Worm (Caenorhabditis elegans) whole organism, L1 larva: ENCODE results near the gene C12D5.3.

Source experiments
- C34B4.2 ChIP-seq: sonication (generic microtip); optimal IDR thresholded peaks from 2 replicates; lab custom pipeline; 2017; ENCODE audit warnings: mild to moderate bottlenecking, missing genetic modification characterization, missing compliant biosample characterization
- Y116A8C.19 ChIP-seq: sonication (generic microtip); optimal IDR thresholded peaks from 2 replicates; lab custom pipeline; 2016; ENCODE audit warnings: missing compliant biosample characterization, missing genetic modification characterization, borderline replicate concordance
- aha-1 ChIP-seq: fragments of 150-350 bp; optimal IDR thresholded peaks from 2 replicates; lab custom pipeline; 2014; ENCODE audit warnings: missing biosample characterization, missing genetic modification characterization
- blmp-1 ChIP-seq: fragments of 150-350 bp; optimal IDR thresholded peaks from 2 replicates; lab custom pipeline; 2014; ENCODE audit warnings: missing biosample characterization, missing genetic modification characterization
- ceh-8 ChIP-seq: fragments of 200-800 bp; sonication (Bioruptor generic); optimal IDR thresholded peaks from 2 replicates; lab custom pipeline; 2018; ENCODE audit warnings: mild to moderate bottlenecking, missing genetic modification characterization, moderate library complexity, missing compliant biosample characterization
- ces-1 ChIP-seq: fragments of 150-350 bp; optimal IDR thresholded peaks from 2 replicates; lab custom pipeline; 2014; ENCODE audit warnings: missing biosample characterization, missing genetic modification reagents, missing genetic modification characterization
- egl-13 ChIP-seq: sonication (generic microtip); optimal IDR thresholded peaks from 2 replicates; lab custom pipeline; 2016; ENCODE audit warnings: missing genotype, missing genetic modification reagents, missing genetic modification characterization, missing compliant biosample characterization
- egl-27 ChIP-seq, 2 experiments: fragments of 150-350 bp in 1 of 2; sonication (generic microtip); optimal IDR thresholded peaks; 3 replicates each; lab custom pipeline; 2017 to 2018; ENCODE audit warnings: missing biosample characterization in 2 of 2, missing genetic modification characterization in 2 of 2, missing genetic modification reagents in 2 of 2
- elt-2 ChIP-seq: sonication (generic microtip); optimal IDR thresholded peaks from 2 replicates; lab custom pipeline; 2016; ENCODE audit warnings: missing genetic modification characterization, mild to moderate bottlenecking, inconsistent platforms, missing compliant biosample characterization, missing genetic modification reagents
- ets-5 ChIP-seq: fragments of 200-800 bp; sonication (Bioruptor generic); IDR thresholded peaks from 2 replicates; pipeline ENCODE4 v1.3.6; 2022; ENCODE audit warnings: missing genetic modification characterization, missing compliant biosample characterization
- fkh-10 ChIP-seq: sonication (generic microtip); optimal IDR thresholded peaks from 2 replicates; lab custom pipeline; 2017; ENCODE audit warnings: missing biosample characterization, missing genetic modification reagents, missing genetic modification characterization
- fos-1 ChIP-seq: fragments of 150-350 bp; optimal IDR thresholded peaks from 2 replicates; lab custom pipeline; 2014; ENCODE audit warnings: missing biosample characterization, missing genetic modification characterization
- hpl-2 ChIP-seq: fragments of 150-350 bp; optimal IDR thresholded peaks from 2 replicates; lab custom pipeline; 2014; ENCODE audit warnings: missing biosample characterization, missing genetic modification reagents, missing genetic modification characterization
- irx-1 ChIP-seq: sonication (generic microtip); optimal IDR thresholded peaks from 2 replicates; lab custom pipeline; 2016; ENCODE audit warnings: missing genetic modification characterization, missing compliant biosample characterization
- lin-14 ChIP-seq: fragments of 200-800 bp; sonication (Bioruptor generic); optimal IDR thresholded peaks from 2 replicates; lab custom pipeline; 2018; ENCODE audit warnings: mild to moderate bottlenecking, missing genetic modification characterization, moderate library complexity, missing compliant biosample characterization
- lin-35 ChIP-seq, 2 experiments: fragments of 150-350 bp; optimal IDR thresholded peaks; 2 replicates each; lab custom pipeline; 2014; ENCODE audit warnings: missing biosample characterization in 2 of 2, missing genetic modification characterization in 2 of 2, missing genetic modification reagents in 2 of 2
- lin-39 ChIP-seq: fragments of 150-350 bp; optimal IDR thresholded peaks from 2 replicates; lab custom pipeline; 2014; ENCODE audit warnings: missing biosample characterization, missing genetic modification reagents, missing genetic modification characterization
- lir-3 ChIP-seq: sonication (generic microtip); optimal IDR thresholded peaks from 2 replicates; lab custom pipeline; 2016; ENCODE audit warnings: mild to moderate bottlenecking, missing genetic modification characterization, moderate library complexity, missing compliant biosample characterization; ENCODE audit not compliant: poor library complexity
- mdl-1 ChIP-seq, 2 experiments: fragments of 150-350 bp; optimal IDR thresholded peaks; 2 replicates each; lab custom pipeline; 2014 to 2017; ENCODE audit warnings: missing biosample characterization in 2 of 2, missing genetic modification characterization in 2 of 2, inconsistent platforms in 1 of 2
- mef-2 ChIP-seq: fragments of 150-350 bp; optimal IDR thresholded peaks from 2 replicates; lab custom pipeline; 2014; ENCODE audit warnings: missing biosample characterization, missing genetic modification characterization
- nhr-11 ChIP-seq: fragments of 150-350 bp; optimal IDR thresholded peaks from 2 replicates; lab custom pipeline; 2014; ENCODE audit warnings: missing biosample characterization, missing genetic modification characterization
- nhr-12 ChIP-seq: sonication (generic microtip); optimal IDR thresholded peaks from 2 replicates; lab custom pipeline; 2017; ENCODE audit warnings: missing biosample characterization, missing genetic modification characterization
- nhr-237 ChIP-seq: fragments of 150-350 bp; optimal IDR thresholded peaks from 2 replicates; lab custom pipeline; 2014; ENCODE audit warnings: missing biosample characterization, missing genetic modification characterization
- nhr-77 ChIP-seq: fragments of 150-350 bp; optimal IDR thresholded peaks from 2 replicates; lab custom pipeline; 2014; ENCODE audit warnings: missing biosample characterization, missing genetic modification characterization
- nhr-84 ChIP-seq: sonication (generic microtip); optimal IDR thresholded peaks from 2 replicates; lab custom pipeline; 2017; ENCODE audit warnings: missing biosample characterization, missing genetic modification characterization
- nhr-85 ChIP-seq: sonication (generic microtip); peaks from one replicate; lab custom pipeline; 2016; ENCODE audit warnings: missing genetic modification characterization, inconsistent platforms, missing compliant biosample characterization
- pag-3 ChIP-seq: sonication (generic microtip); optimal IDR thresholded peaks from 2 replicates; lab custom pipeline; 2017; ENCODE audit warnings: missing genetic modification characterization, mild to moderate bottlenecking, missing compliant biosample characterization, antibody characterized with exemption, borderline replicate concordance; ENCODE audit not compliant: insufficient read depth
- pax-3 ChIP-seq: fragments of 200-800 bp; sonication (Bioruptor generic); optimal IDR thresholded peaks from 2 replicates; lab custom pipeline; 2018; ENCODE audit warnings: mild to moderate bottlenecking, missing genetic modification characterization, moderate library complexity, missing compliant biosample characterization
- pqm-1 ChIP-seq: sonication (generic microtip); optimal IDR thresholded peaks from 3 replicates; lab custom pipeline; 2017; ENCODE audit warnings: missing biosample characterization, missing genetic modification characterization
- rnt-1 ChIP-seq: sonication (generic microtip); optimal IDR thresholded peaks from 2 replicates; lab custom pipeline; 2016; ENCODE audit warnings: mild to moderate bottlenecking, missing genetic modification characterization, moderate library complexity, missing compliant biosample characterization
- skn-1 ChIP-seq: fragments of 150-350 bp; optimal IDR thresholded peaks from 2 replicates; lab custom pipeline; 2014; ENCODE audit warnings: missing biosample characterization, missing genetic modification characterization
- snu-23 ChIP-seq: sonication (generic microtip); optimal IDR thresholded peaks from 2 replicates; lab custom pipeline; 2016; ENCODE audit warnings: missing genetic modification characterization, missing compliant biosample characterization
- sox-4 ChIP-seq: sonication (generic microtip); optimal IDR thresholded peaks from 2 replicates; lab custom pipeline; 2016; ENCODE audit warnings: missing genetic modification characterization, missing compliant biosample characterization
- sptf-1 ChIP-seq: fragments of 150-350 bp; optimal IDR thresholded peaks from 2 replicates; lab custom pipeline; 2014; ENCODE audit warnings: missing biosample characterization, missing genetic modification characterization
- tlp-1 ChIP-seq: fragments of 150-350 bp; optimal IDR thresholded peaks from 2 replicates; lab custom pipeline; 2014; ENCODE audit warnings: missing biosample characterization, missing genetic modification characterization
- unc-30 ChIP-seq: sonication (generic microtip); optimal IDR thresholded peaks from 2 replicates; lab custom pipeline; 2017; ENCODE audit warnings: missing biosample characterization, missing genetic modification characterization
- unc-62 ChIP-seq: fragments of 150-350 bp; optimal IDR thresholded peaks from 2 replicates; lab custom pipeline; 2014; ENCODE audit warnings: missing biosample characterization, missing genetic modification reagents, missing genetic modification characterization
- zag-1 ChIP-seq: fragments of 150-350 bp; optimal IDR thresholded peaks from 2 replicates; lab custom pipeline; 2014; ENCODE audit warnings: missing biosample characterization, missing genetic modification characterization
- zip-4 ChIP-seq: fragments of 200-800 bp; sonication (Bioruptor generic); optimal IDR thresholded peaks from 2 replicates; lab custom pipeline; 2018; ENCODE audit warnings: mild to moderate bottlenecking, missing genetic modification characterization, moderate library complexity, missing compliant biosample characterization
- ztf-11 ChIP-seq, 2 experiments: sonication (generic microtip); optimal IDR thresholded peaks; 2 replicates each; lab custom pipeline; 2016 to 2017; ENCODE audit warnings: missing genetic modification characterization in 2 of 2, missing biosample characterization in 1 of 2, missing compliant biosample characterization in 1 of 2
- ztf-4 ChIP-seq: fragments of 150-350 bp; optimal IDR thresholded peaks from 2 replicates; lab custom pipeline; 2014; ENCODE audit warnings: missing biosample characterization, missing genetic modification characterization

Gene C12D5.3

DNA sequence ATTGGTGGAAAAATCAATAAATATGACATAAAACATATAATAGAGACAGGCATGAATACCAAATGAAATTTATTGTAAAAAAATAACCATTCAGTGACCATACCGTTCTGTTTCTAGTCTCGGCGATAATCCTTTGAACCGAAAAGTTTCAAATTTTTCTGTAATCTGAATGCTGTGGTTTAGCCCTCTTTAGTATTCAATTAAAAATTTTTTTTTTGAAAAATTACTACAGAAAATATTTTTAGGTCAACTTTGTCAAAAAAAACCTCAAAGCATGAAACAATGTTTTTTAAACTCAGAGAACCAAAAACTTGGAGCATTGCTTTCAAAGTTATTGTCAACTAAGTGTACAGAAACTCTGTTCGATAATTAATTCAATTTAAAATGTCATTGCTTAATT, 32.5 kb downstream of the C12D5.3 start, which contains the start of gene ZK105.11:
Gene ZK105.11, minus strand, starts transcription at position 101 of the 400 bp plus-strand sequence.
- TF ChIP-seq sptf-1 (tag; lab: Kevin White, UChicago) (no peak), nhr-84 (tag; lab: Kevin White, UChicago) (no peak), nhr-11 (tag; lab: Kevin White, UChicago) (no peak), zag-1 (tag; lab: Kevin White, UChicago) (no peak), fkh-10 (GFP tag; lab: Kevin White, UChicago) (no peak)

ce11 chrV:7713072-7713471, 37.1 kb downstream of the C12D5.3 start, which contains the start of gene ZK105.13:
Gene ZK105.13 (minus strand): TSS chrV:7713172.
- TF ChIP-seq elt-2 (no peak), snu-23 (GFP tag; lab: Kevin White, UChicago) (no peak), nhr-237 (tag; lab: Kevin White, UChicago) (no peak), ceh-8 (no peak), ces-1 (GFP tag; lab: Kevin White, UChicago) (no peak), sptf-1 (tag; lab: Kevin White, UChicago) (no peak), zip-4 (no peak)
- TF ChIP-seq, all 84 proteins: peak for 0

ce11 chrV:7713691-7714090, 37.7 kb downstream of the C12D5.3 start, which contains the start of gene ZK105.1:
Gene ZK105.1 (plus strand): TSS chrV:7713991.
- TF ChIP-seq egl-13 (tag; lab: Kevin White, UChicago) (no peak), nhr-11 (tag; lab: Kevin White, UChicago) (no peak), Y116A8C.19 (tag; lab: Kevin White, UChicago) (no peak), lin-35 (GFP tag; optimal IDR thresholded peaks at IDR 0.05; lab: Kevin White, UChicago) (no peak), pqm-1 (tag; lab: Kevin White, UChicago) (no peak), ets-5 (GFP tag; lab: Robert Waterston, UW) (no peak), nhr-84 (tag; lab: Kevin White, UChicago) (no peak), nhr-85 (no peak)
- TF ChIP-seq, all 84 proteins: peak for 0

ce11 chrV:7716034-7716433, 40.0 kb downstream of the C12D5.3 start, which contains the start of gene ZK105.12:
Gene ZK105.12 (minus strand): TSS chrV:7716134.
- no peak for TF ChIP-seq mef-2 (tag; lab: Kevin White, UChicago)
- no peak for TF ChIP-seq C34B4.2
- no peak for TF ChIP-seq tlp-1
- no peak for TF ChIP-seq skn-1 (tag; lab: Kevin White, UChicago)
- TF ChIP-seq sox-4 (tag; lab: Kevin White, UChicago) = no peak
- no peak for TF ChIP-seq mdl-1 (tag; optimal IDR thresholded peaks at IDR 0.05; lab: Kevin White, UChicago)
- no peak for TF ChIP-seq egl-27 (tag; optimal IDR thresholded peaks at IDR 0.05; lab: Kevin White, UChicago)
- no peak for TF ChIP-seq lir-3 (tag; lab: Kevin White, UChicago)
- no peak for TF ChIP-seq pqm-1 (tag; lab: Kevin White, UChicago)
- TF ChIP-seq irx-1 (tag; lab: Kevin White, UChicago) = no peak
- no peak for TF ChIP-seq pax-3 (tag; lab: Kevin White, UChicago)
- no peak for TF ChIP-seq Y116A8C.19 (tag; lab: Kevin White, UChicago)
- no peak for TF ChIP-seq ztf-11 (tag; optimal IDR thresholded peaks at IDR 0.05; lab: Kevin White, UChicago)
- no peak for TF ChIP-seq rnt-1 (tag; lab: Kevin White, UChicago)
- no peak for TF ChIP-seq hpl-2 (GFP tag; lab: Kevin White, UChicago)
- no peak for TF ChIP-seq blmp-1 (tag; lab: Kevin White, UChicago)
- no peak for TF ChIP-seq fos-1 (tag; lab: Kevin White, UChicago)
- no peak for TF ChIP-seq nhr-85

DNA sequence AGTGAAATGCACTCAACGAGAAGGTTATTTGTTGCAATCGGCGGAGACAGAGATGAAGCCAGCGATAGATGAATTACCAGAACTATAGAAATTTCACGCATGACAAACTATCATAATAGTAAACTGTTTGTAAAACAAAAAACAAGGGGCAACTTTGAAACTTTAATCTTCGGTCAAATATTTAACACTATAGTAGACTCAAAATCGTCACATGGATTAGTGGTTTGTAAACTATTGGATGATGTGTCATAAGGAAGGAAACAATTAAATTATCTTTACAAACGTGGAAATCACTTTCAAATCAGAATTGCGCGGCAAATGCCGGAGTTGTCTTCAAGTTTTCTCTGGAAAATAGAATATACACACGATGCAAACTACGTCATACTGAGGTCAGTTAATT, 41.6 kb downstream of the C12D5.3 start, which contains the start of gene ZK105.5:
Gene ZK105.5, minus strand, starts transcription at position 101 of the 400 bp plus-strand sequence.
- TF ChIP-seq unc-62 (GFP tag; lab: Kevin White, UChicago) (no peak), aha-1 (tag; lab: Kevin White, UChicago) (no peak), zip-4 (no peak), zag-1 (tag; lab: Kevin White, UChicago) (no peak), unc-30 (tag; lab: Kevin White, UChicago) (no peak), ztf-4 (tag; lab: Kevin White, UChicago) (no peak), mef-2 (tag; lab: Kevin White, UChicago) (no peak), nhr-77 (no peak), pag-3 (tag; lab: Kevin White, UChicago) (no peak), lin-39 (no peak), lin-14 (no peak), nhr-12 (tag; lab: Kevin White, UChicago) (no peak), lin-35 (GFP tag; optimal IDR thresholded peaks at IDR 0.05; lab: Kevin White, UChicago) (no peak), Y116A8C.19 (tag; lab: Kevin White, UChicago) (no peak), pax-3 (tag; lab: Kevin White, UChicago) (no peak), lir-3 (tag; lab: Kevin White, UChicago) (no peak)
